Worm (Caenorhabditis elegans) whole organism, midembryonic: ENCODE results near the gene C16C8.27.

Experiments used
- T22C8.4 ChIP-seq: fragments of 200-800 bp; sonication (Bioruptor generic); IDR thresholded peaks from 2 replicates; pipeline ENCODE4 v1.3.6; 2022; ENCODE audit warnings: missing genetic modification characterization, missing compliant biosample characterization
- cog-1 ChIP-seq: sonication (generic microtip); optimal IDR thresholded peaks from 2 replicates; lab custom pipeline; 2016; ENCODE audit warnings: missing genetic modification characterization, missing compliant biosample characterization
- flt-1 ChIP-seq: fragments of 200-800 bp; sonication (Bioruptor generic); IDR thresholded peaks from 2 replicates; pipeline ENCODE4 v1.3.6; 2022; ENCODE audit warnings: missing genetic modification characterization, missing compliant biosample characterization
- klf-2 ChIP-seq: fragments of 200-800 bp; sonication (Bioruptor generic); conservative IDR thresholded peaks from 2 replicates; pipeline ENCODE4 v1.3.6; 2022; ENCODE audit warnings: missing genetic modification reagents, missing genetic modification characterization, missing compliant biosample characterization
- med-1 ChIP-seq: sonication (generic microtip); optimal IDR thresholded peaks from 2 replicates; lab custom pipeline; 2017; ENCODE audit warnings: missing genetic modification characterization, mild to moderate bottlenecking, missing compliant biosample characterization, antibody characterized with exemption, missing genetic modification reagents; ENCODE audit not compliant: insufficient read depth
- ref-1 ChIP-seq: fragments of 200-800 bp; sonication (Bioruptor generic); conservative IDR thresholded peaks from 2 replicates; pipeline ENCODE4 v1.3.6; 2022; ENCODE audit warnings: missing genetic modification reagents, missing genetic modification characterization, missing compliant biosample characterization
- tab-1 ChIP-seq: fragments of 200-800 bp; sonication (Bioruptor generic); IDR thresholded peaks from 2 replicates; pipeline ENCODE4 v1.3.6; 2022; ENCODE audit warnings: missing genetic modification characterization, missing compliant biosample characterization
- ztf-29 ChIP-seq: fragments of 200-800 bp; sonication (Bioruptor generic); IDR thresholded peaks from 2 replicates; pipeline ENCODE4 v1.3.6; 2022; ENCODE audit warnings: missing genetic modification reagents, missing genetic modification characterization, missing compliant biosample characterization

DNA sequence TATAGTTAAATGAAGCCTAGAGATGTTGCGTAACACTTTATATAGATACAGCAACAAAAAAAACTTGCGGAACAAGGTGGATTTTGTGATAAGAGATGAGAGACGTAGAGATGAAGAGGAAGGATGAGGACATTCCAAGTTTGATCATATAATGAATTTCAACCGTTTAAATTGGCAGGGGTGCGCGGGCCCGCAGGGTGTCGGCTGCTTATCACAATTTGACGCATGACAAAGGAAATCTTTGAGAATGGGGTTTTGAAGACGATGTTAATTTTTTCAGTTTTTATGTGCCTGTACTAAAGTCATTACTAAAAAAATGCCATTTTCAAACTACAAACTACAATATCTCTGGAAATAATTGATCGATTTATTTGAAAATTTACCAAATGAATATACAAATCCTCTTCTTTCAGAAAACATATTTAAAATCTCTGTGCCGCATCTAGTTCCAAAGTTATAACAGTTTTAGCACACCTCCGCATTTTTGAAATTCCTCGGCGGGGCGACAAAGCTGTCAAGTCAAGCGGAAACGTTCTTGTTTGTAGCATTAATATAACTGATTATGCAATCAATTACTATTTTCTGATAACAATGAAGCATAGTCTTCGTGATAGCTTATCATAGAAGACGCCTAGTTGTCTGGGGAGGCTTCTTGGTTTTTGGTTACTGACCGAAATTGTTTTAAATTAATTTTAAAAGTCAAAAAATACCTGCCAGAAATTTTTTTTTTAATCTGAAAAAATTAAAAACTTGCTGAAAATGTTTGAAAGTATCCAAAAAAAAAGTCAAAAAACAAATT, 1.4 kb upstream of the C16C8.27 start:
- TF ChIP-seq tab-1, result no peak
- TF ChIP-seq flt-1 (GFP tag; lab: Robert Waterston, UW), result no peak
- no peak for TF ChIP-seq T22C8.4 (GFP tag; lab: Robert Waterston, UW)
- TF ChIP-seq klf-2, result no peak
- no peak for TF ChIP-seq ref-1 (GFP tag; lab: Robert Waterston, UW)
- TF ChIP-seq cog-1 (tag; lab: Kevin White, UChicago), result no peak
- no peak for TF ChIP-seq med-1 (GFP tag; lab: Kevin White, UChicago)
- no peak for TF ChIP-seq ztf-29 (GFP tag; lab: Robert Waterston, UW)
